Worm (Caenorhabditis elegans): ENCODE data around the gene Y17D7C.2.

The Y17D7C.2 gene

DNA sequence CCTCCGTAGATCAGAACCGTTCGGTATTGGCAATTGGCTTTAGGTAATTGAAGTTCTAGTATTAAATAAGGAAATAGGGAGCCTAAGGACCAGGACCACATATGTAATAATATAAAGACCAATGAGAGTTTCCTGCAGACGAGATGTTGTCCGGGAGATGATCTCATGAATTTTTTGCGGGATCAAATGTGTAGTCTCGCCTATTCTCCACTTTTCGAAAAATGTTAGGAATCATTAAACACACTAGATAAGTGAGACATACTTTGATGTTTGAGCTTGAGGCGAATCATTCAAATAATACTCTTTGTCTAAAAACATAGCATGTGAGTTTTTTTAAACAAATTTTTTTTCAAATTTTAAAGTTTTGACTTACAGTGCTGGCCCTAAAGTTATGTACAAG is 33.2 kb upstream of the Y17D7C.2 start, which contains the start of gene F11D11.6:
F11D11.6 (minus strand) TSS at position 101 of the 400 bp plus-strand sequence.
- TF ChIP-seq nhr-77 (tag; optimal IDR thresholded peaks at IDR 0.05) (no peak), fos-1 (tag; optimal IDR thresholded peaks at IDR 0.05) (no peak), elt-1 (tag; optimal IDR thresholded peaks at IDR 0.05) (no peak), nhr-237 (tag; optimal IDR thresholded peaks at IDR 0.05) (no peak), aly-2 (tag; optimal IDR thresholded peaks at IDR 0.05) (no peak), nhr-21 (tag; optimal IDR thresholded peaks at IDR 0.05) (no peak)

DNA sequence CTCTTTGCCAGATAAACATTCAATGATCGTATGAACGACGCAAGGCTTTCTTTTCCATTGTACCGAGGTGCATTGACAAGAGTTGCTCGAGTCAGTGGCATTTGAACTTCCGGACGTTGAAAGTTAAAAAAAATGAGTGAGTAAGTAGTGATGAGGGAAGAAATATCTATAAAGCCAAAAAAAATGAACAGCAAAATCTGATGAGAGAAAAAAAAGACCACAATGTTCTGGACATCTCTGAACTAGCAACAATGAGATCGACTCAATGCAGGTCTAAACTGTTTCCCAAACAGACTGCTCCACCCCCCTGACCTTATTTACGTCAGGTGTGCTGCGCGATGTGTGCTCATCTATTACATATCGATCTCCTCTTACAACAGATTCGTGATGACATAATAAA is 30.7 kb upstream of the Y17D7C.2 start, which contains the start of the genes F11D11.21 and F11D11.12:
F11D11.21 (minus strand) TSS at position 101 of the 400 bp plus-strand sequence.
F11D11.12 (minus strand) TSS at position 238 of the 400 bp plus-strand sequence.
- TF ChIP-seq egl-27 (tag; optimal IDR thresholded peaks at IDR 0.05), result no peak
- TF ChIP-seq nhr-21 (tag; optimal IDR thresholded peaks at IDR 0.05), result no peak
- TF ChIP-seq elt-1 (tag; optimal IDR thresholded peaks at IDR 0.05), result no peak
- TF ChIP-seq nhr-10 (tag; optimal IDR thresholded peaks at IDR 0.05), result no peak
- TF ChIP-seq unc-62 (GFP tag; optimal IDR thresholded peaks at IDR 0.05), result no peak
- no peak for TF ChIP-seq C34F6.9 (tag; optimal IDR thresholded peaks at IDR 0.05)

DNA sequence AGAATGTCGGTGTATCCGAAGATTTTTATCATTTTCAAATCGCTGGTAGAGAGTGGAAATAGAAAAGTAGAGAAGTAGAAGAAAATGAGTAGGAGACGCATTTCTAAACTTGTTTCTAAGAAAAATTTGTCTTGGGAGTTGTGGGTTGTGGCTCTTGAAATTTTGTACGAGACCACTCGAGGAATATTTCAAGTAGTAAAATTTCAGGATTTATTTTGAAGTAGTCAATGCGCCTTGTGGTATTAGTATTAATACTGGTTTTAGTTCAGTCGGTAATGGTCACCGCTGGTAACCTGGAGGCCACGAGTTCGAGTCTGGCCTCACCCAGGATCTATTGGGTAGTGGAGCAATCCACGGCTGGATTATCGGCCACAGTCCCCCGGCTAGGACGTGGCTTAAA is 28.9 kb upstream of the Y17D7C.2 start, which contains the start of gene clec-252:
clec-252 (minus strand) TSS at position 101 of the 400 bp plus-strand sequence.
- TF ChIP-seq lin-39 (tag; optimal IDR thresholded peaks at IDR 0.05), result no peak
- TF ChIP-seq nhr-77 (tag; optimal IDR thresholded peaks at IDR 0.05), result no peak
- no peak for TF ChIP-seq ceh-16 (tag; optimal IDR thresholded peaks at IDR 0.05)
- no peak for TF ChIP-seq snpc-4 (tag; optimal IDR thresholded peaks at IDR 0.05)
- no peak for TF ChIP-seq ztf-11 (tag; optimal IDR thresholded peaks at IDR 0.05)
- no peak for TF ChIP-seq nhr-25 (tag; optimal IDR thresholded peaks at IDR 0.05)
- no peak for TF ChIP-seq sma-3 (GFP tag; optimal IDR thresholded peaks at IDR 0.05)
- no peak for TF ChIP-seq unc-62 (GFP tag; optimal IDR thresholded peaks at IDR 0.05)
- no peak for TF ChIP-seq sem-4 (tag; optimal IDR thresholded peaks at IDR 0.05)
- no peak for TF ChIP-seq nhr-10 (tag; optimal IDR thresholded peaks at IDR 0.05)
- no peak for TF ChIP-seq ztf-1 (GFP tag; conservative IDR thresholded peaks at IDR 0.05)
- no peak for TF ChIP-seq skn-1 (tag; optimal IDR thresholded peaks at IDR 0.05)
- TF ChIP-seq zag-1 (tag; optimal IDR thresholded peaks at IDR 0.05), result no peak
- no peak for TF ChIP-seq fos-1 (tag; optimal IDR thresholded peaks at IDR 0.05)
- TF ChIP-seq lsy-2 (tag; optimal IDR thresholded peaks at IDR 0.05), result no peak
- TF ChIP-seq C34F6.9 (tag; optimal IDR thresholded peaks at IDR 0.05), result no peak
- no peak for TF ChIP-seq nhr-11 (tag; optimal IDR thresholded peaks at IDR 0.05)
- TF ChIP-seq unc-39 (tag; optimal IDR thresholded peaks at IDR 0.05), result no peak
- no peak for TF ChIP-seq nhr-237 (tag; optimal IDR thresholded peaks at IDR 0.05)

DNA sequence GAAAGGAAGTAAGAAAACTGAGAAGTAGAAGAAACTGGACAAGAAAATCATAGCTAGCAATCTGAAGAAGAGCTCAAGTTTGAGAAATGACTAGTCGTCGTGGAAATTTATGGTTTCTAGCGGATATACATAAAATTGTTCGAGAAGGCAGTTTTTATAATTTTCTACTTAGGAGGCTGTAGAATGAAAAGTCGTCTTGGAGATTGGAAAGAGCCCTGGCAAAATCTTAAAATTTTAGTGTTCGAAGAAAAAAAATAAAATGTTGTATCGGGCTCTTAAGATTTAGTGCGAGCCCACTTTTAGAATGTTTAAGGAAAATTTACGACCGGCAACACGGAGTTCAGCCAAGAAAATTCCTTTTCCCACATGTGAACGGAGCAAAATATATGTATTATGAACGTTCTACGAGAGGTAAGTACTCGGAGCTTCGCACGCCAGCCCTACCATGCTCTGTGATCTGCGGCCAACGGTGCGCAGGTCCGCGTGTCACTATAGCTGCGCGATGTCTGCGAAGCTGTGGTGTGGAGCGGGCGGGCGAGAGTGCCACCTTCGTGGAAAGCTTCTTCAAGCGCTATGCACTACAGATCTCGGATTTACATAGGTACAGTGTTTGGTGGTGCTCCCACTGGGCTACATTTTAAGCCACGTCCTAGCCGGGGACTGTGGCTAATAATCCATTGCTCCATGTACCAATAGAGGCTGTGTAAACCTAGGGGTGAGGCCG is 27.3 kb upstream of the Y17D7C.2 start, which contains the start of gene clec-251:
clec-251 (minus strand) TSS at position 51 of the 724 bp plus-strand sequence.
- TF ChIP-seq ceh-82 (tag; optimal IDR thresholded peaks at IDR 0.05) (no peak), peb-1 (tag; optimal IDR thresholded peaks at IDR 0.05) (no peak), nhr-129 (tag; optimal IDR thresholded peaks at IDR 0.05) (no peak), unc-55 (GFP tag; optimal IDR thresholded peaks at IDR 0.05) (no peak), lin-13 (GFP tag; optimal IDR thresholded peaks at IDR 0.05) (no peak), ZK546.5 (tag; optimal IDR thresholded peaks at IDR 0.05) (no peak)

DNA sequence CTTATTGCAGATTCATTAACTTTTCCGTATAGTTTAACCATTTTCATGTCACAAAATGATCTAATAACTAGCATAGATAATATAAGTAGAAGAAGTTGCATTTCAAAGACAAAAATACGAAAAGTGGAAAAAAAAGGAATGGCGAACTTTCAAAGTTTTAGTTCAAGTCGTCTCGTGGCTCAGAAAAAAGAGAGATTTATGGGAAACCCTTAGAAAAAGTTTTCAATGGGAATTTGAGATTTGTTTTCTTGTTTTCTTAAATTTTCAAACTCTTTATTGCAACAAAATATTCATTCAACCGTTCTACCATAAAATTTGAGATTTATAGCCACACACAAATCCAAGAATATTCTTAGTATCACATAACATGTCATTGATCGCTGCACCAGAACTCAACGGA is 22.3 kb upstream of the Y17D7C.2 start, which contains the start of gene clec-250:
clec-250 (minus strand) TSS at position 101 of the 400 bp plus-strand sequence.
- TF ChIP-seq gmeb-1 (tag; optimal IDR thresholded peaks at IDR 0.05) (no peak), dmd-4 (tag; optimal IDR thresholded peaks at IDR 0.05) (no peak), zag-1 (tag; optimal IDR thresholded peaks at IDR 0.05) (no peak), ceh-82 (tag; optimal IDR thresholded peaks at IDR 0.05) (no peak), snpc-4 (tag; optimal IDR thresholded peaks at IDR 0.05) (no peak), ztf-1 (GFP tag; conservative IDR thresholded peaks at IDR 0.05) (no peak), skn-1 (tag; optimal IDR thresholded peaks at IDR 0.05) (no peak), ama-1 (optimal IDR thresholded peaks at IDR 0.05) (no peak), lin-39 (tag; optimal IDR thresholded peaks at IDR 0.05) (no peak), nhr-21 (tag; optimal IDR thresholded peaks at IDR 0.05) (no peak), mdl-1 (tag; optimal IDR thresholded peaks at IDR 0.05) (no peak), nhr-23 (tag; optimal IDR thresholded peaks at IDR 0.05) (no peak), ztf-4 (tag; optimal IDR thresholded peaks at IDR 0.05) (no peak), nhr-6 (tag; optimal IDR thresholded peaks at IDR 0.05) (no peak), R02D3.7 (tag; optimal IDR thresholded peaks at IDR 0.05) (no peak), lin-11 (tag; optimal IDR thresholded peaks at IDR 0.05) (no peak), ztf-11 (tag; optimal IDR thresholded peaks at IDR 0.05) (no peak), mbf-1 (tag; optimal IDR thresholded peaks at IDR 0.05) (no peak), fos-1 (tag; optimal IDR thresholded peaks at IDR 0.05) (no peak)
